Worm (Caenorhabditis elegans) whole organism, midembryonic: Measurements from ENCODE around the gene R09H10.7.

ENCODE experiments used
- T22C8.4 ChIP-seq: fragments of 200-800 bp; sonication (Bioruptor generic); IDR thresholded peaks from 2 replicates; pipeline ENCODE4 v1.3.6; 2022; ENCODE audit warnings: missing genetic modification characterization, missing compliant biosample characterization
- cog-1 ChIP-seq: sonication (generic microtip); optimal IDR thresholded peaks from 2 replicates; lab custom pipeline; 2016; ENCODE audit warnings: missing genetic modification characterization, missing compliant biosample characterization
- flt-1 ChIP-seq: fragments of 200-800 bp; sonication (Bioruptor generic); IDR thresholded peaks from 2 replicates; pipeline ENCODE4 v1.3.6; 2022; ENCODE audit warnings: missing genetic modification characterization, missing compliant biosample characterization
- klf-2 ChIP-seq: fragments of 200-800 bp; sonication (Bioruptor generic); conservative IDR thresholded peaks from 2 replicates; pipeline ENCODE4 v1.3.6; 2022; ENCODE audit warnings: missing genetic modification reagents, missing genetic modification characterization, missing compliant biosample characterization
- med-1 ChIP-seq: sonication (generic microtip); optimal IDR thresholded peaks from 2 replicates; lab custom pipeline; 2017; ENCODE audit warnings: missing genetic modification characterization, mild to moderate bottlenecking, missing compliant biosample characterization, antibody characterized with exemption, missing genetic modification reagents; ENCODE audit not compliant: insufficient read depth
- ref-1 ChIP-seq: fragments of 200-800 bp; sonication (Bioruptor generic); conservative IDR thresholded peaks from 2 replicates; pipeline ENCODE4 v1.3.6; 2022; ENCODE audit warnings: missing genetic modification reagents, missing genetic modification characterization, missing compliant biosample characterization
- tab-1 ChIP-seq: fragments of 200-800 bp; sonication (Bioruptor generic); IDR thresholded peaks from 2 replicates; pipeline ENCODE4 v1.3.6; 2022; ENCODE audit warnings: missing genetic modification characterization, missing compliant biosample characterization
- ztf-29 ChIP-seq: fragments of 200-800 bp; sonication (Bioruptor generic); IDR thresholded peaks from 2 replicates; pipeline ENCODE4 v1.3.6; 2022; ENCODE audit warnings: missing genetic modification reagents, missing genetic modification characterization, missing compliant biosample characterization

- TF ChIP-seq klf-2 (GFP tag; lab: Robert Waterston, UW) (no peak), T22C8.4 (GFP tag; lab: Robert Waterston, UW) (no peak), med-1 (no peak), tab-1 (GFP tag; lab: Robert Waterston, UW) (no peak), cog-1 (tag; lab: Kevin White, UChicago) (no peak), ref-1 (GFP tag; lab: Robert Waterston, UW) (no peak), flt-1 (GFP tag; lab: Robert Waterston, UW) (no peak), ztf-29 (GFP tag; lab: Robert Waterston, UW) (no peak)
Observed at ce11 chrIV:10668561-10668960, 47.6 kb downstream of the R09H10.7 start.
